Fruit fly (Drosophila melanogaster): ENCODE results near the gene dob.

DNA sequence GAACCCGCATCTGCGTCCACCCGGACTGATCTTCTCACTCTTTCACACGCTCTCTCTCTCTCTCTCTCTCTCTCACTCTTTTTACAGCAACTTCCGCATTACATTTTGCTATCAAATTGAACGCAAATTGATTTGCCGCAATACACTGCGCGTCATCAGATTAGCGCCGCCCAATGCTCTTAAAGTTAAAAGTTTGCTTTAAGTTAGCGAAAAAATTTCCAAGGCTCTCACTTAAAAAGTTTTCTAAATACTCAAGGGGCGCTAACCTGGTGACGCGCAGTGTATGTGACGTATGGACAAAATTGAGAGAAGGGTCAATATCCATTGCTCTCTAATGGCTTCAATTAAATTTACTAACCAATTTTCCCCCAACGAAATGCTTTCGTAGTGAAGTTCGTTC is 44.6 kb upstream of the dob start:
- TF ChIP-seq Dll (optimal IDR thresholded peaks at IDR 0.05) (no peak), EcR (GFP tag; optimal IDR thresholded peaks at IDR 0.05) (no peak), usp (GFP tag; optimal IDR thresholded peaks at IDR 0.05) (no peak), pan (optimal IDR thresholded peaks at IDR 0.05) (no peak)

All from whole organism.